Fruit fly (Drosophila melanogaster) whole organism, embryonic: ENCODE results near the gene Leash.

ENCODE experiments used
- Antp ChIP-seq: fragments of 200-800 bp; sonication (Bioruptor generic); optimal IDR thresholded peaks from 3 replicates; lab custom pipeline; 2016; ENCODE audit warnings: missing biosample characterization, missing genetic modification characterization
- Awh ChIP-seq: fragments of 200-800 bp; sonication (Bioruptor generic); IDR thresholded peaks from 2 replicates; pipeline ENCODE4, ENCODE4 v1.3.6; 2022; ENCODE audit warnings: missing biosample characterization, missing genetic modification characterization
- BtbVII ChIP-seq: fragments of 200-800 bp; sonication (Bioruptor generic); optimal IDR thresholded peaks from 3 replicates; lab custom pipeline; 2017; ENCODE audit warnings: missing biosample characterization, mild to moderate bottlenecking, missing genetic modification characterization
- CG11456 ChIP-seq: fragments of 200-800 bp; sonication (Bioruptor generic); IDR thresholded peaks from 3 replicates; pipeline ENCODE4 v1.3.6; 2022; ENCODE audit warnings: missing biosample characterization, missing genetic modification characterization
- CG12155 ChIP-seq: fragments of 200-800 bp; sonication (Bioruptor generic); optimal IDR thresholded peaks from 3 replicates; lab custom pipeline; 2016; ENCODE audit warnings: missing biosample characterization, missing genetic modification characterization
- CG12744 ChIP-seq: fragments of 200-800 bp; sonication (Bioruptor generic); optimal IDR thresholded peaks from 2 replicates; lab custom pipeline; 2016; ENCODE audit warnings: missing biosample characterization, missing genetic modification characterization
- CG13287 ChIP-seq: fragments of 200-800 bp; sonication (Bioruptor generic); IDR thresholded peaks from 2 replicates; pipeline ENCODE4 v1.3.6; 2022; ENCODE audit warnings: missing biosample characterization, missing genetic modification characterization; ENCODE audit not compliant: partially characterized antibody
- CG13424 ChIP-seq: fragments of 200-800 bp; sonication (Bioruptor generic); optimal IDR thresholded peaks from 2 replicates; lab custom pipeline; 2019; ENCODE audit warnings: missing biosample characterization, mild to moderate bottlenecking, missing genetic modification characterization, moderate library complexity
- CG14710 ChIP-seq: fragments of 200-800 bp; sonication (Bioruptor generic); optimal IDR thresholded peaks from 3 replicates; lab custom pipeline; 2019; ENCODE audit warnings: missing biosample characterization, mild to moderate bottlenecking, missing genetic modification characterization, moderate library complexity
- CG34224 ChIP-seq: fragments of 200-800 bp; sonication (Bioruptor generic); IDR thresholded peaks from 3 replicates; pipeline ENCODE4 v1.3.6; 2022; ENCODE audit warnings: missing biosample characterization, missing genetic modification characterization; ENCODE audit not compliant: partially characterized antibody
- CG5180 ChIP-seq: fragments of 200-800 bp; sonication (Bioruptor generic); optimal IDR thresholded peaks from 3 replicates; lab custom pipeline; 2017; ENCODE audit warnings: missing biosample characterization, missing genetic modification characterization, mild to moderate bottlenecking, moderate library complexity, missing genetic modification reagents
- CG8924 ChIP-seq: fragments of 200-800 bp; optimal IDR thresholded peaks from 3 replicates; lab custom pipeline; 2019; ENCODE audit warnings: missing biosample characterization, mild to moderate bottlenecking, missing genetic modification characterization, moderate library complexity
- CG8944 ChIP-seq: fragments of 200-800 bp; sonication (Bioruptor generic); optimal IDR thresholded peaks from 3 replicates; lab custom pipeline; 2016; ENCODE audit warnings: missing biosample characterization, missing genetic modification characterization
- CG9797 ChIP-seq: fragments of 200-800 bp; sonication (Bioruptor generic); optimal IDR thresholded peaks from 3 replicates; lab custom pipeline; 2018; ENCODE audit warnings: missing biosample characterization, mild to moderate bottlenecking, missing genetic modification characterization
- CG9932 ChIP-seq: fragments of 200-800 bp; sonication (Bioruptor generic); IDR thresholded peaks from 2 replicates; pipeline ENCODE4 v1.3.6; 2022; ENCODE audit warnings: missing biosample characterization, missing genetic modification characterization
- Chrac-16 ChIP-seq: fragments of 200-800 bp; sonication (Bioruptor generic); optimal IDR thresholded peaks from 3 replicates; lab custom pipeline; 2016; ENCODE audit warnings: missing biosample characterization, missing genetic modification characterization
- E2f2 ChIP-seq: fragments of 200-800 bp; sonication (Bioruptor generic); IDR thresholded peaks from 2 replicates; pipeline ENCODE4 v1.3.6; 2022; ENCODE audit warnings: missing biosample characterization, missing genetic modification characterization
- Fer3 ChIP-seq: fragments of 200-800 bp; sonication (Bioruptor generic); optimal IDR thresholded peaks from 2 replicates; lab custom pipeline; 2018; ENCODE audit warnings: missing biosample characterization, mild to moderate bottlenecking, missing genetic modification characterization, moderate library complexity
- Hand ChIP-seq: fragments of 200-800 bp; sonication (Bioruptor generic); optimal IDR thresholded peaks from 2 replicates; lab custom pipeline; 2017; ENCODE audit warnings: mild to moderate bottlenecking, missing biosample characterization, missing genetic modification reagents, missing genetic modification characterization
- Lhr ChIP-seq: fragments of 200-800 bp; sonication (Bioruptor generic); optimal IDR thresholded peaks from 3 replicates; lab custom pipeline; 2017; ENCODE audit warnings: mild to moderate bottlenecking, missing biosample characterization, missing genetic modification reagents, missing genetic modification characterization
- MBD-R2 ChIP-seq: fragments of 200-800 bp; sonication (Bioruptor generic); IDR thresholded peaks from 2 replicates; pipeline ENCODE4 v1.3.6; 2022; ENCODE audit warnings: missing biosample characterization, missing genetic modification characterization
- NFAT ChIP-seq: fragments of 200-800 bp; sonication (Bioruptor generic); IDR thresholded peaks from 2 replicates; pipeline ENCODE4 v1.3.6; 2022; ENCODE audit warnings: missing biosample characterization, missing genetic modification characterization
- Nf-YA ChIP-seq: fragments of 200-800 bp; sonication (Bioruptor generic); IDR thresholded peaks from 2 replicates; pipeline ENCODE4 v1.3.6; 2022; ENCODE audit warnings: missing biosample characterization, missing genetic modification characterization
- NfI ChIP-seq: fragments of 200-800 bp; sonication (Bioruptor generic); optimal IDR thresholded peaks from 3 replicates; lab custom pipeline; 2018; ENCODE audit warnings: missing biosample characterization, mild to moderate bottlenecking, missing genetic modification characterization, moderate library complexity
- Scr ChIP-seq: fragments of 200-800 bp; sonication (Bioruptor generic); IDR thresholded peaks from 2 replicates; pipeline ENCODE4 v1.3.6; 2022; ENCODE audit warnings: missing biosample characterization, missing genetic modification characterization; ENCODE audit not compliant: partially characterized antibody
- Tbp ChIP-seq: fragments of >200 bp; optimal IDR thresholded peaks from 2 replicates; lab custom pipeline; 2018; ENCODE audit warnings: missing biosample characterization, missing genetic modification characterization
- Xbp1 ChIP-seq: fragments of 200-800 bp; sonication (Bioruptor generic); optimal IDR thresholded peaks from 3 replicates; lab custom pipeline; 2016; ENCODE audit warnings: missing biosample characterization, mild to moderate bottlenecking, missing genetic modification characterization
- cas ChIP-seq: fragments of 200-800 bp; sonication (Bioruptor generic); IDR thresholded peaks from 2 replicates; pipeline ENCODE4 v1.3.6; 2022; ENCODE audit warnings: missing biosample characterization, missing genetic modification characterization
- cwo ChIP-seq: fragments of 200-800 bp; sonication (Bioruptor generic); optimal IDR thresholded peaks from 3 replicates; lab custom pipeline; 2017; ENCODE audit warnings: missing biosample characterization, missing genetic modification characterization, mild to moderate bottlenecking, moderate library complexity, missing genetic modification reagents
- dmrt99B ChIP-seq: fragments of 200-800 bp; sonication (Bioruptor generic); optimal IDR thresholded peaks from 2 replicates; lab custom pipeline; 2018; ENCODE audit warnings: missing biosample characterization, mild to moderate bottlenecking, missing genetic modification characterization, moderate library complexity
- emc ChIP-seq: fragments of 200-800 bp; sonication (Bioruptor generic); optimal IDR thresholded peaks from 2 replicates; lab custom pipeline; 2016; ENCODE audit warnings: missing biosample characterization, missing genetic modification characterization
- ewg ChIP-seq: fragments of 200-800 bp; sonication (Bioruptor generic); optimal IDR thresholded peaks from 3 replicates; lab custom pipeline; 2017; ENCODE audit warnings: mild to moderate bottlenecking, missing biosample characterization, missing genetic modification reagents, missing genetic modification characterization
- gcm ChIP-seq: fragments of 200-800 bp; sonication (Bioruptor generic); optimal IDR thresholded peaks from 2 replicates; lab custom pipeline; 2019; ENCODE audit warnings: missing biosample characterization, mild to moderate bottlenecking, missing genetic modification characterization, moderate library complexity
- gsb-n ChIP-seq: fragments of 200-800 bp; sonication (Bioruptor generic); optimal IDR thresholded peaks from 3 replicates; lab custom pipeline; 2018; ENCODE audit warnings: missing biosample characterization, mild to moderate bottlenecking, missing genetic modification characterization
- kay ChIP-seq: fragments of 200-800 bp; sonication (Bioruptor generic); optimal IDR thresholded peaks from 2 replicates; lab custom pipeline; 2016; ENCODE audit warnings: missing biosample characterization, missing genetic modification characterization
- nerfin-1 ChIP-seq: fragments of 200-800 bp; sonication (Bioruptor generic); optimal IDR thresholded peaks from 3 replicates; lab custom pipeline; 2019; ENCODE audit warnings: missing biosample characterization, mild to moderate bottlenecking, missing genetic modification characterization, moderate library complexity
- oc ChIP-seq: fragments of 200-800 bp; sonication (Bioruptor generic); optimal IDR thresholded peaks from 2 replicates; lab custom pipeline; 2018; ENCODE audit warnings: missing biosample characterization, mild to moderate bottlenecking, missing genetic modification characterization, moderate library complexity
- pho ChIP-seq: fragments of 200-800 bp; sonication (Bioruptor generic); optimal IDR thresholded peaks from 2 replicates; lab custom pipeline; 2016; ENCODE audit warnings: missing biosample characterization, missing genetic modification characterization
- pros ChIP-seq: fragments of 200-800 bp; sonication (Bioruptor generic); optimal IDR thresholded peaks from 3 replicates; lab custom pipeline; 2019; ENCODE audit warnings: missing biosample characterization, mild to moderate bottlenecking, missing genetic modification characterization, moderate library complexity
- rib ChIP-seq: fragments of 200-800 bp; sonication (Bioruptor generic); IDR thresholded peaks from 2 replicates; pipeline ENCODE4 v1.3.6; 2022; ENCODE audit warnings: missing biosample characterization, missing genetic modification characterization
- ro ChIP-seq: fragments of 200-800 bp; sonication (Bioruptor generic); IDR thresholded peaks from 2 replicates; pipeline ENCODE4 v1.3.6; 2022; ENCODE audit warnings: missing biosample characterization, missing genetic modification characterization
- scrt ChIP-seq: fragments of 200-800 bp; sonication (Bioruptor generic); optimal IDR thresholded peaks from 2 replicates; lab custom pipeline; 2018; ENCODE audit warnings: missing biosample characterization, mild to moderate bottlenecking, missing genetic modification characterization, moderate library complexity
- shn ChIP-seq: fragments of 200-800 bp; sonication (Bioruptor generic); optimal IDR thresholded peaks from 3 replicates; lab custom pipeline; 2016; ENCODE audit warnings: missing biosample characterization, missing genetic modification characterization
- sima ChIP-seq: fragments of 200-800 bp; sonication (Bioruptor generic); optimal IDR thresholded peaks from 2 replicates; lab custom pipeline; 2016; ENCODE audit warnings: missing biosample characterization, missing genetic modification characterization
- usp ChIP-seq: fragments of >200 bp; optimal IDR thresholded peaks from 2 replicates; lab custom pipeline; 2017; ENCODE audit warnings: missing biosample characterization, missing genetic modification characterization

Gene Leash

dm6 chr3R:10884678-10885421, 490 bp upstream of the Leash start, which contains the start of gene CG14696 (continued):
- TF ChIP-seq pros (peak; percentile 39), CG12744 (GFP tag; lab: Kevin White, UChicago) (no peak), Fer3 (tag; lab: Kevin White, UChicago) (no peak), CG8944 (GFP tag; lab: Kevin White, UChicago) (no peak), NfI (GFP tag; lab: Kevin White, UChicago) (no peak), CG9797 (GFP tag; lab: Kevin White, UChicago) (no peak), Awh (GFP tag; lab: Robert Waterston, UW) (0 out of 2 replicates have a peak, but pooled peaks have one; percentile 9), CG12155 (GFP tag; lab: Kevin White, UChicago) (no peak), BtbVII (GFP tag; lab: Kevin White, UChicago) (peak; percentile 57), Lhr (GFP tag; lab: Kevin White, UChicago) (no peak)

DNA sequence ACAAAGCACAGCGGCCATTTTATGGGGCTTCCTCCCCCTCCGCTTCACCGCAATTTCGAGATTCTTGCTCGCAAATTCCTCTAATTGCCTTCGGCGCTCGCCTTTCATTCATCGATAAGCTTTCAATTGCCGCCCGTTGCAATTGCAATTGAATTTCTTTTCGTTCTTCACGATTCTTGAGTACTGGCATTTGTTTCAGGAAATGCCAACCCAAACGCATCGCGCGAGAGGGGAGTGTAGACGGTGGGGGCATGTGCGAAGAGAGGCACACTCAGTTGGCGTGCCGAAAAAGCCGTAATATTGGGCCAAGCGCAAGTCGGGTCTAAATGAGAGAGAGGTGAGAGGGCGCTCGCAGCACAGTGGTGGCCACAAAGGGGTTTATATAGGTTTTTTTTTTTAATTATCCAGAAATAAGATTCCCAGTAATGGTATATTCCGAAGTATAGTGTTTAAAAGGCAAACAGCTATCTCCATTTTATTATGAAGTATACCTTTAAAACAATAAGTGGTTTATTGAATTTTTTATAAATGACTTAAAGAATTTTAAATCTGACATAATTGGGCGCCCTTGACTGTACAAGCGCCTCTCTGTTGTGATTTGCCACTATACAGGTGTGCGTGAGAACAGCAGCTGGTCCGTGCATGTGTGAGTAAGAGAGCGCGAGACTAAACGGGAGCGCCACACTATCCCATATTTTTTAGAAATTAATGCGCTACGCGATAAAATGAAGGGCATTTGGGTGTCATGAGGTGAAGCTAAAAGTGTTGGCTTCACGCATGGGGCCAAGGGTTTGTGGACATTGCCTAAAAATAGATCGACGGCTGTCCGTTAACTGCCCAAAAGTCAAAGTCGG, 1.3 kb downstream of the Leash start:
- TF ChIP-seq ewg (GFP tag; lab: Kevin White, UChicago) (peak; percentile 85), CG9797 (GFP tag; lab: Kevin White, UChicago) (peak; percentile 27), gsb-n (tag; lab: Kevin White, UChicago) (peak; percentile 89), CG14710 (peak; percentile 76), usp (GFP tag; lab: Kevin White, UChicago) (no peak), Antp (peak; percentile 74), E2f2 (GFP tag; lab: Robert Waterston, UW) (peak; percentile 76), shn (GFP tag; lab: Kevin White, UChicago) (peak; percentile 74), sima (GFP tag; lab: Kevin White, UChicago) (peak; percentile 29), CG13424 (tag; lab: Kevin White, UChicago) (peak; percentile 94), cas (GFP tag; lab: Robert Waterston, UW) (peak; percentile 75), emc (peak; percentile 53), CG5180 (GFP tag; lab: Kevin White, UChicago) (peak; percentile 70), Xbp1 (GFP tag; lab: Kevin White, UChicago) (peak; percentile 88), Scr (GFP tag; lab: Robert Waterston, UW) (0 out of 2 replicates have a peak, but pooled peaks have one; percentile 25), scrt (GFP tag; lab: Kevin White, UChicago) (peak; percentile 87), CG13287 (peak; percentile 57; the same call in 1 of the 2 replicates), CG11456 (peak; percentile 84), NFAT (GFP tag; lab: Robert Waterston, UW) (peak; percentile 73), pho (peak; percentile 95), Chrac-16 (GFP tag; lab: Kevin White, UChicago) (peak; percentile 86), CG9932 (GFP tag; lab: Robert Waterston, UW) (peak; percentile 94), oc (tag; lab: Kevin White, UChicago) (peak; percentile 88), rib (GFP tag; lab: Robert Waterston, UW) (peak; percentile 81), Tbp (GFP tag; lab: Kevin White, UChicago) (no peak), gcm (peak; percentile 90), ro (peak; percentile 64), MBD-R2 (GFP tag; lab: Robert Waterston, UW) (peak; percentile 72; the same call in 1 of the 2 replicates), Nf-YA (GFP tag; lab: Robert Waterston, UW) (peak; percentile 80), CG34224 (GFP tag; lab: Robert Waterston, UW) (0 out of 3 replicates have a peak, but pooled peaks have one; percentile 22), CG8924 (tag; lab: Kevin White, UChicago) (peak; percentile 88), Hand (peak; percentile 94), kay (GFP tag; lab: Kevin White, UChicago) (peak; percentile 61), nerfin-1 (tag; lab: Kevin White, UChicago) (peak; percentile 83), cwo (GFP tag; lab: Kevin White, UChicago) (peak; percentile 91), dmrt99B (tag; lab: Kevin White, UChicago) (peak; percentile 92)
